Fruit fly (Drosophila melanogaster) whole organism, embryonic: Measurements from ENCODE around the gene CG7889.

Source experiments
- B-H2 ChIP-seq: fragments of 200-800 bp; sonication (Bioruptor generic); optimal IDR thresholded peaks from 2 replicates; lab custom pipeline; 2018; ENCODE audit warnings: missing biosample characterization, mild to moderate bottlenecking, missing genetic modification characterization
- CG10147 ChIP-seq: fragments of 200-800 bp; sonication (Bioruptor generic); optimal IDR thresholded peaks from 2 replicates; lab custom pipeline; 2019; ENCODE audit warnings: missing biosample characterization, mild to moderate bottlenecking, missing genetic modification characterization, moderate library complexity
- CG10209 ChIP-seq: fragments of 200-800 bp; sonication (Bioruptor generic); optimal IDR thresholded peaks from 3 replicates; lab custom pipeline; 2017; ENCODE audit warnings: missing biosample characterization, mild to moderate bottlenecking, missing genetic modification characterization, missing genetic modification reagents
- CG10267 ChIP-seq: fragments of 200-800 bp; sonication (Bioruptor generic); optimal IDR thresholded peaks from 2 replicates; lab custom pipeline; 2018; ENCODE audit warnings: missing biosample characterization, mild to moderate bottlenecking, missing genetic modification characterization, moderate library complexity
- CG10431 ChIP-seq: fragments of 200-800 bp; sonication (Bioruptor generic); optimal IDR thresholded peaks from 3 replicates; lab custom pipeline; 2018; ENCODE audit warnings: missing biosample characterization, mild to moderate bottlenecking, missing genetic modification characterization
- CG11456 ChIP-seq: fragments of 200-800 bp; sonication (Bioruptor generic); IDR thresholded peaks from 3 replicates; pipeline ENCODE4 v1.3.6; 2022; ENCODE audit warnings: missing biosample characterization, missing genetic modification characterization
- CG11695 ChIP-seq: fragments of 200-800 bp; sonication (Bioruptor generic); IDR thresholded peaks from 3 replicates; pipeline ENCODE4 v1.3.6; 2022; ENCODE audit warnings: missing biosample characterization, missing genetic modification characterization
- CG13296 ChIP-seq: fragments of 200-800 bp; sonication (Bioruptor generic); optimal IDR thresholded peaks from 3 replicates; lab custom pipeline; 2018; ENCODE audit warnings: missing biosample characterization, mild to moderate bottlenecking, missing genetic modification characterization
- CG15601 ChIP-seq: fragments of 200-800 bp; sonication (Bioruptor generic); optimal IDR thresholded peaks from 3 replicates; lab custom pipeline; 2019; ENCODE audit warnings: missing biosample characterization, mild to moderate bottlenecking, missing genetic modification characterization, moderate library complexity
- CG17361 ChIP-seq: fragments of 200-800 bp; sonication (Bioruptor generic); IDR thresholded peaks from 3 replicates; pipeline ENCODE4 v1.3.6; 2022; ENCODE audit warnings: missing biosample characterization, missing genetic modification characterization
- CG18476 ChIP-seq: fragments of 200-800 bp; sonication (Bioruptor generic); optimal IDR thresholded peaks from 2 replicates; lab custom pipeline; 2016; ENCODE audit warnings: missing biosample characterization, mild to moderate bottlenecking, missing genetic modification characterization
- CG30403 ChIP-seq: fragments of 200-800 bp; sonication (Bioruptor generic); optimal IDR thresholded peaks from 3 replicates; lab custom pipeline; 2016; ENCODE audit warnings: missing biosample characterization, missing genetic modification characterization
- CG3281 ChIP-seq: fragments of 200-800 bp; sonication (Bioruptor generic); optimal IDR thresholded peaks from 3 replicates; lab custom pipeline; 2017; ENCODE audit warnings: missing biosample characterization, mild to moderate bottlenecking, missing genetic modification characterization
- CG33213 ChIP-seq: fragments of 200-800 bp; sonication (Bioruptor generic); optimal IDR thresholded peaks from 3 replicates; lab custom pipeline; 2016; ENCODE audit warnings: missing biosample characterization, missing genetic modification characterization
- CG3726 ChIP-seq: fragments of 200-800 bp; sonication (Bioruptor generic); IDR thresholded peaks from 3 replicates; pipeline ENCODE4, ENCODE4 v1.3.6; 2022; ENCODE audit warnings: missing biosample characterization, missing genetic modification characterization
- CG3995 ChIP-seq: fragments of 200-800 bp; sonication (Bioruptor generic); optimal IDR thresholded peaks from 3 replicates; lab custom pipeline; 2016; ENCODE audit warnings: missing biosample characterization, missing genetic modification characterization
- CG42726 ChIP-seq: fragments of 200-800 bp; sonication (Bioruptor generic); IDR thresholded peaks from 2 replicates; pipeline ENCODE4 v1.3.6; 2022; ENCODE audit warnings: missing biosample characterization, missing genetic modification characterization; ENCODE audit not compliant: partially characterized antibody
- CG4820 ChIP-seq: fragments of 200-800 bp; sonication (Bioruptor generic); optimal IDR thresholded peaks from 3 replicates; lab custom pipeline; 2016; ENCODE audit warnings: missing biosample characterization, missing genetic modification characterization
- CG6254 ChIP-seq: fragments of 200-800 bp; sonication (Bioruptor generic); optimal IDR thresholded peaks from 3 replicates; lab custom pipeline; 2017; ENCODE audit warnings: mild to moderate bottlenecking, missing biosample characterization, missing genetic modification reagents, missing genetic modification characterization
- CG9727 ChIP-seq: fragments of 200-800 bp; sonication (Bioruptor generic); optimal IDR thresholded peaks from 3 replicates; lab custom pipeline; 2017; ENCODE audit warnings: missing biosample characterization, mild to moderate bottlenecking, missing genetic modification characterization
- CG9797 ChIP-seq: fragments of 200-800 bp; sonication (Bioruptor generic); optimal IDR thresholded peaks from 3 replicates; lab custom pipeline; 2018; ENCODE audit warnings: missing biosample characterization, mild to moderate bottlenecking, missing genetic modification characterization
- CkIIα-i1 ChIP-seq: fragments of 200-800 bp; sonication (Bioruptor generic); IDR thresholded peaks from 2 replicates; pipeline ENCODE4 v1.3.6; 2022; ENCODE audit warnings: missing biosample characterization, missing genetic modification characterization
- CrebB ChIP-seq: fragments of 200-800 bp; sonication (Bioruptor generic); optimal IDR thresholded peaks from 3 replicates; lab custom pipeline; 2018; ENCODE audit warnings: missing biosample characterization, mild to moderate bottlenecking, missing genetic modification characterization
- Dbx ChIP-seq: fragments of 200-800 bp; sonication (Bioruptor generic); IDR thresholded peaks from 3 replicates; pipeline ENCODE4 v1.3.6; 2022; ENCODE audit warnings: missing biosample characterization, missing genetic modification characterization
- ERR ChIP-seq: fragments of 200-800 bp; sonication (Bioruptor generic); optimal IDR thresholded peaks from 2 replicates; lab custom pipeline; 2016; ENCODE audit warnings: missing biosample characterization, missing genetic modification characterization
- H2.0 ChIP-seq: fragments of 200-800 bp; sonication (Bioruptor generic); IDR thresholded peaks from 2 replicates; pipeline ENCODE4 v1.3.6; 2022; ENCODE audit warnings: missing biosample characterization, missing genetic modification characterization
- Hr39 ChIP-seq: fragments of >200 bp; optimal IDR thresholded peaks from 2 replicates; lab custom pipeline; 2017
- MBD-R2 ChIP-seq: fragments of 200-800 bp; sonication (Bioruptor generic); IDR thresholded peaks from 2 replicates; pipeline ENCODE4 v1.3.6; 2022; ENCODE audit warnings: missing biosample characterization, missing genetic modification characterization
- MESR4 ChIP-seq: fragments of 200-800 bp; sonication (Bioruptor generic); optimal IDR thresholded peaks from 2 replicates; lab custom pipeline; 2018; ENCODE audit warnings: missing biosample characterization, mild to moderate bottlenecking, missing genetic modification characterization, moderate library complexity
- Nf-YC ChIP-seq: fragments of 200-800 bp; optimal IDR thresholded peaks from 3 replicates; lab custom pipeline; 2019; ENCODE audit warnings: missing biosample characterization, mild to moderate bottlenecking, missing genetic modification characterization, moderate library complexity
- Pdp1 ChIP-seq, 2 experiments: fragments of 200-800 bp; sonication (Bioruptor generic); optimal IDR thresholded peaks; 3 replicates each; lab custom pipeline; 2016; ENCODE audit warnings: missing biosample characterization in 2 of 2, missing genetic modification characterization in 2 of 2, mild to moderate bottlenecking in 1 of 2, moderate library complexity in 1 of 2
- Sox100B ChIP-seq: fragments of 200-800 bp; sonication (Bioruptor generic); optimal IDR thresholded peaks from 3 replicates; lab custom pipeline; 2018; ENCODE audit warnings: missing biosample characterization, mild to moderate bottlenecking, missing genetic modification characterization
- Sry-δ ChIP-seq: fragments of 200-800 bp; sonication (Bioruptor generic); optimal IDR thresholded peaks from 2 replicates; lab custom pipeline; 2016; ENCODE audit warnings: missing biosample characterization, missing genetic modification characterization
- aop ChIP-seq: fragments of 200-800 bp; sonication (Bioruptor generic); IDR thresholded peaks from 2 replicates; pipeline ENCODE4 v1.3.6; 2022; ENCODE audit warnings: missing biosample characterization, missing genetic modification characterization
- ci ChIP-seq: fragments of 200-800 bp; sonication (Bioruptor generic); IDR thresholded peaks from 3 replicates; pipeline ENCODE4 v1.3.6; 2022; ENCODE audit warnings: missing biosample characterization, missing genetic modification characterization
- gce ChIP-seq: fragments of 200-800 bp; sonication (Bioruptor generic); IDR thresholded peaks from 3 replicates; pipeline ENCODE4 v1.3.6; 2022; ENCODE audit warnings: missing biosample characterization, missing genetic modification characterization
- gem ChIP-seq: fragments of 200-800 bp; sonication (Bioruptor generic); optimal IDR thresholded peaks from 2 replicates; lab custom pipeline; 2019; ENCODE audit warnings: missing biosample characterization, mild to moderate bottlenecking, missing genetic modification characterization, moderate library complexity
- grau ChIP-seq: fragments of 200-800 bp; optimal IDR thresholded peaks from 3 replicates; lab custom pipeline; 2019; ENCODE audit warnings: missing biosample characterization, mild to moderate bottlenecking, missing genetic modification characterization, moderate library complexity
- her ChIP-seq: fragments of 200-800 bp; sonication (Bioruptor generic); optimal IDR thresholded peaks from 2 replicates; lab custom pipeline; 2016; ENCODE audit warnings: missing biosample characterization, missing genetic modification characterization
- ind ChIP-seq: fragments of 200-800 bp; sonication (Bioruptor generic); optimal IDR thresholded peaks from 3 replicates; lab custom pipeline; 2016; ENCODE audit warnings: missing biosample characterization, missing genetic modification characterization
- kah ChIP-seq: fragments of 200-800 bp; sonication (Bioruptor generic); optimal IDR thresholded peaks from 2 replicates; lab custom pipeline; 2018; ENCODE audit warnings: missing biosample characterization, mild to moderate bottlenecking, missing genetic modification characterization
- lilli ChIP-seq: fragments of 200-800 bp; sonication (Bioruptor generic); optimal IDR thresholded peaks from 3 replicates; lab custom pipeline; 2016; ENCODE audit warnings: missing biosample characterization, missing genetic modification characterization
- lmd ChIP-seq: fragments of 200-800 bp; sonication (Bioruptor generic); IDR thresholded peaks from 2 replicates; pipeline ENCODE4 v1.3.6; 2022; ENCODE audit warnings: missing biosample characterization, missing genetic modification characterization
- pho ChIP-seq: fragments of 200-800 bp; sonication (Bioruptor generic); optimal IDR thresholded peaks from 2 replicates; lab custom pipeline; 2016; ENCODE audit warnings: missing biosample characterization, missing genetic modification characterization
- scrt ChIP-seq: fragments of 200-800 bp; sonication (Bioruptor generic); optimal IDR thresholded peaks from 2 replicates; lab custom pipeline; 2018; ENCODE audit warnings: missing biosample characterization, mild to moderate bottlenecking, missing genetic modification characterization, moderate library complexity
- slbo ChIP-seq: fragments of 200-800 bp; sonication (Bioruptor generic); IDR thresholded peaks from 2 replicates; pipeline ENCODE4 v1.3.6; 2022; ENCODE audit warnings: missing biosample characterization, missing genetic modification characterization
- so ChIP-seq: fragments of 200-800 bp; sonication (Bioruptor generic); IDR thresholded peaks from 3 replicates; pipeline ENCODE4 v1.3.6; 2022; ENCODE audit warnings: missing biosample characterization, missing genetic modification characterization
- sob ChIP-seq: fragments of 200-800 bp; sonication (Bioruptor generic); IDR thresholded peaks from 2 replicates; pipeline ENCODE4 v1.3.6; 2022; ENCODE audit warnings: missing biosample characterization, missing genetic modification characterization
- tap ChIP-seq: fragments of 200-800 bp; optimal IDR thresholded peaks from 3 replicates; lab custom pipeline; 2019; ENCODE audit warnings: missing biosample characterization, mild to moderate bottlenecking, missing genetic modification characterization, moderate library complexity
- twi ChIP-seq: fragments of 200-800 bp; optimal IDR thresholded peaks from 2 replicates; lab custom pipeline; 2019; ENCODE audit warnings: missing biosample characterization, mild to moderate bottlenecking, missing genetic modification characterization, moderate library complexity
- wek ChIP-seq: fragments of 200-800 bp; sonication (Bioruptor generic); optimal IDR thresholded peaks from 3 replicates; lab custom pipeline; 2018; ENCODE audit warnings: missing biosample characterization, mild to moderate bottlenecking, missing genetic modification characterization, moderate library complexity

The CG7889 gene

dm6 chrX:19243379-19243834 lies at the start of gene CG7889:
TSS of gene CG7889 (plus strand) at chrX:19243631.
- TF ChIP-seq her (GFP tag; lab: Kevin White, UChicago) (no peak), pho (GFP tag; lab: Kevin White, UChicago) (no peak), CG17361 (peak; percentile 67), gce (GFP tag; lab: Robert Waterston, UW) (no peak), aop (no peak), CG3995 (GFP tag; lab: Kevin White, UChicago) (peak; percentile 70), ind (GFP tag; lab: Kevin White, UChicago) (peak; percentile 8), CrebB (tag; lab: Kevin White, UChicago) (no peak), H2.0 (no peak), Hr39 (lab: Kevin White, UChicago) (no peak), CG6254 (GFP tag; lab: Kevin White, UChicago) (no peak), lmd (peak; percentile 17; the same call in 1 of the 2 replicates), CG15601 (tag; lab: Kevin White, UChicago) (peak; percentile 39), CG9727 (peak; percentile 22), Dbx (GFP tag; lab: Robert Waterston, UW) (no peak), B-H2 (GFP tag; lab: Kevin White, UChicago) (peak; percentile 7), ERR (GFP tag; lab: Kevin White, UChicago) (no peak), CG3726 (GFP tag; lab: Robert Waterston, UW) (no peak), slbo (GFP tag; lab: Robert Waterston, UW) (peak; percentile 53; the same call in 1 of the 2 replicates), sob (GFP tag; lab: Robert Waterston, UW) (peak; percentile 34; the same call in 1 of the 2 replicates), twi (tag; lab: Kevin White, UChicago) (no peak), Nf-YC (tag; lab: Kevin White, UChicago) (peak; percentile 25), MESR4 (GFP tag; lab: Kevin White, UChicago) (peak; percentile 61), lilli (peak; percentile 53), CG10431 (GFP tag; lab: Kevin White, UChicago) (no peak), grau (peak; percentile 18), CG9797 (GFP tag; lab: Kevin White, UChicago) (peak; percentile 52), CG42726 (no peak), ci (GFP tag; lab: Robert Waterston, UW) (peak; percentile 46; the same call in 1 of the 3 replicates), CG30403 (peak; percentile 6), Sox100B (GFP tag; lab: Kevin White, UChicago) (peak; percentile 34), tap (tag; lab: Kevin White, UChicago) (peak; percentile 9), CG3281 (GFP tag; lab: Kevin White, UChicago) (peak; percentile 26), CG10267 (tag; lab: Kevin White, UChicago) (peak; percentile 34), Sry-δ (GFP tag; lab: Kevin White, UChicago) (peak; percentile 3), MBD-R2 (GFP tag; lab: Robert Waterston, UW) (peak; percentile 73), CG4820 (peak; percentile 27), wek (GFP tag; lab: Kevin White, UChicago) (peak; percentile 89), so (GFP tag; lab: Robert Waterston, UW) (no peak), CG11456 (GFP tag; lab: Robert Waterston, UW) (no peak), CG18476 (GFP tag; lab: Kevin White, UChicago) (peak; percentile 21), Pdp1 (GFP tag; optimal IDR thresholded peaks at IDR 0.05; lab: Kevin White, UChicago) (peak in 1 of 2 experiments; percentile 41), CG13296 (GFP tag; lab: Kevin White, UChicago) (peak; percentile 24), CG10209 (GFP tag; lab: Kevin White, UChicago) (peak; percentile 23), CG11695 (0 out of 3 replicates have a peak, but pooled peaks have one; percentile 29), gem (tag; lab: Kevin White, UChicago) (peak; percentile 17), kah (GFP tag; lab: Kevin White, UChicago) (peak; percentile 99), CkIIα-i1 (GFP tag; lab: Robert Waterston, UW) (no peak), CG10147 (GFP tag; lab: Kevin White, UChicago) (peak; percentile 18), scrt (GFP tag; lab: Kevin White, UChicago) (peak; percentile 43), CG33213 (GFP tag; lab: Kevin White, UChicago) (no peak)
